Fruit fly (Drosophila melanogaster) whole organism, embryonic: Measurements from ENCODE around the gene Chd64.

Source experiments
- Adf1 ChIP-seq: fragments of 200-800 bp; sonication (Bioruptor generic); IDR thresholded peaks from 2 replicates; pipeline ENCODE4 v1.3.6; 2022; ENCODE audit warnings: missing biosample characterization, missing genetic modification characterization
- B-H1 ChIP-seq: fragments of 200-800 bp; sonication (Bioruptor generic); IDR thresholded peaks from 3 replicates; pipeline ENCODE4 v1.3.6; 2022; ENCODE audit warnings: missing biosample characterization, missing genetic modification characterization
- Bteb2 ChIP-seq: fragments of 200-800 bp; sonication (Bioruptor generic); optimal IDR thresholded peaks from 2 replicates; lab custom pipeline; 2016; ENCODE audit warnings: missing biosample characterization, missing genetic modification characterization
- CG1024 ChIP-seq: fragments of 200-800 bp; sonication (Bioruptor generic); IDR thresholded peaks from 2 replicates; pipeline ENCODE4 v1.3.6; 2022; ENCODE audit warnings: missing biosample characterization, missing genetic modification characterization
- CG10462 ChIP-seq: fragments of 200-800 bp; sonication (Bioruptor generic); optimal IDR thresholded peaks from 2 replicates; lab custom pipeline; 2016; ENCODE audit warnings: missing biosample characterization, missing genetic modification characterization
- CG10979 ChIP-seq: fragments of 200-800 bp; sonication (Bioruptor generic); optimal IDR thresholded peaks from 2 replicates; lab custom pipeline; 2018; ENCODE audit warnings: missing biosample characterization, mild to moderate bottlenecking, missing genetic modification characterization, moderate library complexity
- CG11456 ChIP-seq: fragments of 200-800 bp; sonication (Bioruptor generic); IDR thresholded peaks from 3 replicates; pipeline ENCODE4 v1.3.6; 2022; ENCODE audit warnings: missing biosample characterization, missing genetic modification characterization
- CG13123 ChIP-seq: fragments of 200-800 bp; sonication (Bioruptor generic); optimal IDR thresholded peaks from 2 replicates; lab custom pipeline; 2016; ENCODE audit warnings: missing biosample characterization, missing genetic modification characterization
- CG14050 ChIP-seq: fragments of 200-800 bp; sonication (Bioruptor generic); IDR thresholded peaks from 3 replicates; pipeline ENCODE4 v1.3.6; 2022; ENCODE audit warnings: missing biosample characterization, missing genetic modification characterization
- CG15696 ChIP-seq: fragments of 200-800 bp; sonication (Bioruptor generic); optimal IDR thresholded peaks from 2 replicates; lab custom pipeline; 2019; ENCODE audit warnings: missing biosample characterization, mild to moderate bottlenecking, missing genetic modification characterization, moderate library complexity
- CG16815 ChIP-seq: fragments of 200-800 bp; sonication (Bioruptor generic); optimal IDR thresholded peaks from 3 replicates; lab custom pipeline; 2017; ENCODE audit warnings: missing biosample characterization, mild to moderate bottlenecking, missing genetic modification characterization
- CG16863 ChIP-seq: fragments of 200-800 bp; sonication (Bioruptor generic); optimal IDR thresholded peaks from 3 replicates; lab custom pipeline; 2016; ENCODE audit warnings: missing biosample characterization, missing genetic modification characterization
- CG17802 ChIP-seq: fragments of 200-800 bp; sonication (Bioruptor generic); optimal IDR thresholded peaks from 2 replicates; lab custom pipeline; 2018; ENCODE audit warnings: missing biosample characterization, mild to moderate bottlenecking, missing genetic modification characterization, moderate library complexity
- CG2875 ChIP-seq: fragments of 200-800 bp; sonication (Bioruptor generic); optimal IDR thresholded peaks from 2 replicates; lab custom pipeline; 2017; ENCODE audit warnings: missing biosample characterization, mild to moderate bottlenecking, missing genetic modification characterization, missing genetic modification reagents
- CG3838 ChIP-seq: fragments of 200-800 bp; sonication (Bioruptor generic); optimal IDR thresholded peaks from 3 replicates; lab custom pipeline; 2016; ENCODE audit warnings: missing biosample characterization, missing genetic modification characterization
- CG4617 ChIP-seq: fragments of 200-800 bp; sonication (Bioruptor generic); optimal IDR thresholded peaks from 3 replicates; lab custom pipeline; 2016; ENCODE audit warnings: missing biosample characterization, missing genetic modification characterization, borderline replicate concordance
- CG7786 ChIP-seq: fragments of 200-800 bp; sonication (Bioruptor generic); optimal IDR thresholded peaks from 2 replicates; lab custom pipeline; 2016; ENCODE audit warnings: missing biosample characterization, missing genetic modification characterization
- CG8281 ChIP-seq: fragments of 200-800 bp; sonication (Bioruptor generic); optimal IDR thresholded peaks from 2 replicates; lab custom pipeline; 2018; ENCODE audit warnings: missing biosample characterization, mild to moderate bottlenecking, missing genetic modification characterization, moderate library complexity
- CG9932 ChIP-seq: fragments of 200-800 bp; sonication (Bioruptor generic); IDR thresholded peaks from 2 replicates; pipeline ENCODE4 v1.3.6; 2022; ENCODE audit warnings: missing biosample characterization, missing genetic modification characterization
- CoRest ChIP-seq: fragments of 200-800 bp; sonication (Bioruptor generic); optimal IDR thresholded peaks from 3 replicates; lab custom pipeline; 2018; ENCODE audit warnings: missing biosample characterization, mild to moderate bottlenecking, missing genetic modification characterization, moderate library complexity
- D19A ChIP-seq: fragments of 200-800 bp; optimal IDR thresholded peaks from 3 replicates; lab custom pipeline; 2019; ENCODE audit warnings: missing biosample characterization, mild to moderate bottlenecking, missing genetic modification characterization, moderate library complexity
- Doc2 ChIP-seq: fragments of 200-800 bp; sonication (Bioruptor generic); IDR thresholded peaks from 2 replicates; pipeline ENCODE4 v1.3.6; 2022; ENCODE audit warnings: missing biosample characterization, missing genetic modification characterization
- Eip74EF ChIP-seq, 2 experiments: fragments of 200-800 bp in 1 of 2; fragments of >200 bp in 1 of 2; sonication (Bioruptor generic) in 1 of 2; optimal IDR thresholded peaks; 2 replicates each; lab custom pipeline; 2017 to 2019; ENCODE audit warnings: missing biosample characterization in 2 of 2, missing genetic modification characterization in 2 of 2, mild to moderate bottlenecking in 1 of 2, moderate library complexity in 1 of 2
- Lpt ChIP-seq: fragments of >200 bp; optimal IDR thresholded peaks from 2 replicates; lab custom pipeline; 2018; ENCODE audit warnings: missing biosample characterization, missing genetic modification characterization
- Mrtf ChIP-seq: fragments of 200-800 bp; sonication (Bioruptor generic); IDR thresholded peaks from 3 replicates; pipeline ENCODE4 v1.3.6; 2022; ENCODE audit warnings: missing biosample characterization, missing genetic modification characterization
- Nf-YB ChIP-seq: fragments of 200-800 bp; sonication (Bioruptor generic); optimal IDR thresholded peaks from 3 replicates; lab custom pipeline; 2019; ENCODE audit warnings: missing biosample characterization, mild to moderate bottlenecking, missing genetic modification characterization, moderate library complexity
- Opbp ChIP-seq: fragments of 200-800 bp; sonication (Bioruptor generic); IDR thresholded peaks from 3 replicates; pipeline ENCODE4 v1.3.6; 2022; ENCODE audit warnings: missing biosample characterization, missing genetic modification characterization; ENCODE audit not compliant: partially characterized antibody
- PHDP ChIP-seq: fragments of 200-800 bp; sonication (Bioruptor generic); optimal IDR thresholded peaks from 3 replicates; lab custom pipeline; 2018; ENCODE audit warnings: missing biosample characterization, mild to moderate bottlenecking, missing genetic modification characterization, moderate library complexity
- Pdp1 ChIP-seq, 2 experiments: fragments of 200-800 bp; sonication (Bioruptor generic); optimal IDR thresholded peaks; 3 replicates each; lab custom pipeline; 2016; ENCODE audit warnings: missing biosample characterization in 2 of 2, missing genetic modification characterization in 2 of 2, mild to moderate bottlenecking in 1 of 2, moderate library complexity in 1 of 2
- Side ChIP-seq: fragments of 200-800 bp; sonication (Bioruptor generic); optimal IDR thresholded peaks from 2 replicates; lab custom pipeline; 2016; ENCODE audit warnings: missing biosample characterization, missing genetic modification characterization
- Sox102F ChIP-seq: fragments of 200-800 bp; sonication (Bioruptor generic); optimal IDR thresholded peaks from 2 replicates; lab custom pipeline; 2018; ENCODE audit warnings: missing biosample characterization, mild to moderate bottlenecking, missing genetic modification characterization, moderate library complexity
- al ChIP-seq: fragments of 200-800 bp; sonication (Bioruptor generic); IDR thresholded peaks from 2 replicates; pipeline ENCODE4 v1.3.6; 2022; ENCODE audit warnings: missing biosample characterization, missing genetic modification characterization
- chif ChIP-seq, 2 experiments: fragments of 200-800 bp; sonication (Bioruptor generic); optimal IDR thresholded peaks; 3 replicates each; lab custom pipeline; 2016; ENCODE audit warnings: missing biosample characterization in 2 of 2, missing genetic modification characterization in 2 of 2
- dimm ChIP-seq: fragments of 200-800 bp; sonication (Bioruptor generic); IDR thresholded peaks from 2 replicates; pipeline ENCODE4 v1.3.6; 2022; ENCODE audit warnings: missing biosample characterization, missing genetic modification characterization
- fd96Cb ChIP-seq: fragments of 200-800 bp; sonication (Bioruptor generic); optimal IDR thresholded peaks from 2 replicates; lab custom pipeline; 2018; ENCODE audit warnings: missing biosample characterization, mild to moderate bottlenecking, missing genetic modification characterization, moderate library complexity
- kah ChIP-seq: fragments of 200-800 bp; sonication (Bioruptor generic); optimal IDR thresholded peaks from 2 replicates; lab custom pipeline; 2018; ENCODE audit warnings: missing biosample characterization, mild to moderate bottlenecking, missing genetic modification characterization
- ken ChIP-seq: fragments of 200-800 bp; sonication (Bioruptor generic); IDR thresholded peaks from 3 replicates; pipeline ENCODE4 v1.3.6; 2022; ENCODE audit warnings: missing biosample characterization, missing genetic modification characterization
- lmd ChIP-seq: fragments of 200-800 bp; sonication (Bioruptor generic); IDR thresholded peaks from 2 replicates; pipeline ENCODE4 v1.3.6; 2022; ENCODE audit warnings: missing biosample characterization, missing genetic modification characterization
- luna ChIP-seq: fragments of 200-800 bp; sonication (Bioruptor generic); optimal IDR thresholded peaks from 2 replicates; lab custom pipeline; 2016; ENCODE audit warnings: missing biosample characterization, missing genetic modification characterization
- pho ChIP-seq: fragments of 200-800 bp; sonication (Bioruptor generic); optimal IDR thresholded peaks from 2 replicates; lab custom pipeline; 2016; ENCODE audit warnings: missing biosample characterization, missing genetic modification characterization
- pzg ChIP-seq: fragments of 200-800 bp; sonication (Bioruptor generic); optimal IDR thresholded peaks from 3 replicates; lab custom pipeline; 2018; ENCODE audit warnings: missing biosample characterization, mild to moderate bottlenecking, missing genetic modification characterization, moderate library complexity
- ro ChIP-seq: fragments of 200-800 bp; sonication (Bioruptor generic); IDR thresholded peaks from 2 replicates; pipeline ENCODE4 v1.3.6; 2022; ENCODE audit warnings: missing biosample characterization, missing genetic modification characterization
- seq ChIP-seq: fragments of 200-800 bp; sonication (Bioruptor generic); IDR thresholded peaks from 2 replicates; pipeline ENCODE4 v1.3.6; 2022; ENCODE audit warnings: missing biosample characterization, missing genetic modification characterization
- shn ChIP-seq: fragments of 200-800 bp; sonication (Bioruptor generic); optimal IDR thresholded peaks from 3 replicates; lab custom pipeline; 2016; ENCODE audit warnings: missing biosample characterization, missing genetic modification characterization
- slbo ChIP-seq: fragments of 200-800 bp; sonication (Bioruptor generic); IDR thresholded peaks from 2 replicates; pipeline ENCODE4 v1.3.6; 2022; ENCODE audit warnings: missing biosample characterization, missing genetic modification characterization
- tgo ChIP-seq: fragments of 200-800 bp; sonication (Bioruptor generic); IDR thresholded peaks from 3 replicates; pipeline ENCODE4 v1.3.6; 2022; ENCODE audit warnings: missing biosample characterization, missing genetic modification characterization
- tll ChIP-seq, 2 experiments: fragments of 200-800 bp in 1 of 2; fragments of >200 bp in 1 of 2; sonication (Bioruptor generic) in 1 of 2; optimal IDR thresholded peaks; 2 replicates each; lab custom pipeline; 2017 to 2019; ENCODE audit warnings: missing biosample characterization in 2 of 2, missing genetic modification characterization in 2 of 2, mild to moderate bottlenecking in 1 of 2, moderate library complexity in 1 of 2
- tx ChIP-seq: fragments of 200-800 bp; sonication (Bioruptor generic); optimal IDR thresholded peaks from 2 replicates; lab custom pipeline; 2016; ENCODE audit warnings: missing biosample characterization, missing genetic modification characterization
- unpg ChIP-seq: fragments of 200-800 bp; sonication (Bioruptor generic); optimal IDR thresholded peaks from 3 replicates; lab custom pipeline; 2018; ENCODE audit warnings: missing biosample characterization, mild to moderate bottlenecking, missing genetic modification characterization, moderate library complexity
- usp ChIP-seq: fragments of >200 bp; optimal IDR thresholded peaks from 2 replicates; lab custom pipeline; 2017; ENCODE audit warnings: missing biosample characterization, missing genetic modification characterization
- zen ChIP-seq: fragments of 200-800 bp; sonication (Bioruptor generic); optimal IDR thresholded peaks from 3 replicates; lab custom pipeline; 2018; ENCODE audit warnings: missing biosample characterization, mild to moderate bottlenecking, missing genetic modification characterization, moderate library complexity

Chd64 gene

DNA sequence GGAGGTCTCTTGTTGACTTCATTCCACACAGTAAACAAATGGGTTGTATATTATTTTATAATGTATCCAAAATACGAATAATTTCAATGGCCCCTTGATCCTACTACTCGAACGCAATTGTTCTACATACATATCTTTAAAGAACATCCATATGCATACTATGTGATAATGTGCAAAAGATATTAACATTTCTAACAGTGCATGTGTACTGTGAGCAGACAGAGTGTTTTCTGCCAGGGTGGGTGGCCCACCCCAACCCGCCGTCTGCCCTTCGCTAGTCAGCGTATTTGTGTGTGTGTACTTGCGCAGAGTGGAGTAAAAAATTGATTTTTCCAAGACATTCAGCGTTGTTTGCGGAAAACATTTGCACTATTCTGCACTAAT, 51.2 kb downstream of the Chd64 start (continued):
- TF ChIP-seq Sox102F (GFP tag; lab: Kevin White, UChicago): peak; percentile 70
- no peak for TF ChIP-seq CG16815 (GFP tag; lab: Kevin White, UChicago)
- peak; percentile 88 for TF ChIP-seq slbo (GFP tag; lab: Robert Waterston, UW)
- peak; percentile 75 for TF ChIP-seq lmd (GFP tag; lab: Robert Waterston, UW)
- peak; percentile 29 for TF ChIP-seq CG10979 (tag; lab: Kevin White, UChicago)
- peak in 1 of 2 experiments; percentile 2 for TF ChIP-seq chif (GFP tag; optimal IDR thresholded peaks at IDR 0.05; lab: Kevin White, UChicago)
- TF ChIP-seq fd96Cb: peak; percentile 60
- peak; percentile 32 for TF ChIP-seq CG13123 (GFP tag; lab: Kevin White, UChicago)
- TF ChIP-seq D19A (tag; lab: Kevin White, UChicago): no peak
- TF ChIP-seq zen (tag; lab: Kevin White, UChicago): no peak
- no peak for TF ChIP-seq CG3838 (GFP tag; lab: Kevin White, UChicago)
- TF ChIP-seq CG4617: no peak
- peak; percentile 79 for TF ChIP-seq CG11456 (GFP tag; lab: Robert Waterston, UW)
- no peak for TF ChIP-seq luna (GFP tag; lab: Kevin White, UChicago)
- TF ChIP-seq Nf-YB (GFP tag; lab: Kevin White, UChicago): no peak
- TF ChIP-seq CG8281 (tag; lab: Kevin White, UChicago): no peak
- peak; percentile 45 for TF ChIP-seq Side (GFP tag; lab: Kevin White, UChicago)
- peak; percentile 57 for TF ChIP-seq seq (GFP tag; lab: Robert Waterston, UW)
- peak; percentile 26 for TF ChIP-seq CG7786
- TF ChIP-seq Eip74EF (GFP tag; optimal IDR thresholded peaks at IDR 0.05; lab: Kevin White, UChicago): no peak
- peak; percentile 65 for TF ChIP-seq tgo
- TF ChIP-seq Opbp (GFP tag; lab: Robert Waterston, UW): no peak
- TF ChIP-seq al (GFP tag; lab: Robert Waterston, UW): peak; percentile 46; the same call in 1 of the 2 replicates
- no peak for TF ChIP-seq CG15696 (tag; lab: Kevin White, UChicago)
- TF ChIP-seq CG1024 (GFP tag; lab: Robert Waterston, UW): peak; percentile 56; the same call in 1 of the 2 replicates
- peak; percentile 70; the same call in 2 of the 3 replicates for TF ChIP-seq ken (GFP tag; lab: Robert Waterston, UW)
- TF ChIP-seq pzg (GFP tag; lab: Kevin White, UChicago): no peak
- TF ChIP-seq dimm (GFP tag; lab: Robert Waterston, UW): 0 out of 2 replicates have a peak, but pooled peaks have one; percentile 28
- peak; percentile 69 for TF ChIP-seq PHDP (tag; lab: Kevin White, UChicago)
- TF ChIP-seq Bteb2 (GFP tag; lab: Kevin White, UChicago): no peak
- no peak for TF ChIP-seq kah (GFP tag; lab: Kevin White, UChicago)
- TF ChIP-seq CoRest (tag; lab: Kevin White, UChicago): no peak
- TF ChIP-seq CG9932 (GFP tag; lab: Robert Waterston, UW): peak; percentile 64
- no peak for TF ChIP-seq CG10462 (GFP tag; lab: Kevin White, UChicago)
- no peak for TF ChIP-seq CG16863
- peak; percentile 74 for TF ChIP-seq B-H1 (GFP tag; lab: Robert Waterston, UW)
- no peak for TF ChIP-seq CG2875 (GFP tag; lab: Kevin White, UChicago)
- no peak for TF ChIP-seq pho (GFP tag; lab: Kevin White, UChicago)
- TF ChIP-seq Adf1 (GFP tag; lab: Robert Waterston, UW): no peak
- TF ChIP-seq tx (GFP tag; lab: Kevin White, UChicago): no peak
- no peak for TF ChIP-seq Pdp1 (GFP tag; optimal IDR thresholded peaks at IDR 0.05; lab: Kevin White, UChicago)
- TF ChIP-seq unpg (GFP tag; lab: Kevin White, UChicago): peak; percentile 74
- no peak; the same call in 1 of the 2 replicates for TF ChIP-seq Doc2 (GFP tag; lab: Robert Waterston, UW)
- TF ChIP-seq ro (GFP tag; lab: Robert Waterston, UW): peak; percentile 28; the same call in 1 of the 2 replicates
- TF ChIP-seq CG17802 (tag; lab: Kevin White, UChicago): peak; percentile 47
- peak; percentile 18 for TF ChIP-seq shn (GFP tag; lab: Kevin White, UChicago)
- TF ChIP-seq tll (GFP tag; optimal IDR thresholded peaks at IDR 0.05; lab: Kevin White, UChicago): no peak
- TF ChIP-seq usp (GFP tag; lab: Kevin White, UChicago): no peak
- TF ChIP-seq Lpt (GFP tag; lab: Kevin White, UChicago): no peak
- TF ChIP-seq Mrtf: peak; percentile 51; the same call in 1 of the 3 replicates
- TF ChIP-seq CG14050 (GFP tag; lab: Robert Waterston, UW): peak; percentile 74
